Worm (Caenorhabditis elegans) whole organism, early embryonic: ENCODE data around the gene pgp-13.

ENCODE experiments used
- B0310.2 ChIP-seq: sonication (generic microtip); optimal IDR thresholded peaks from 2 replicates; lab custom pipeline; 2016; ENCODE audit warnings: mild to moderate bottlenecking, missing genetic modification characterization, missing compliant biosample characterization
- F13C5.2 ChIP-seq: sonication (generic microtip); optimal IDR thresholded peaks from 2 replicates; lab custom pipeline; 2017; ENCODE audit warnings: mild to moderate bottlenecking, missing genetic modification characterization, inconsistent platforms, missing compliant biosample characterization
- aly-1 ChIP-seq: sonication (generic microtip); optimal IDR thresholded peaks from 2 replicates; lab custom pipeline; 2016; ENCODE audit warnings: missing genetic modification characterization, missing compliant biosample characterization
- ama-1 ChIP-seq: fragments of 150-350 bp; optimal IDR thresholded peaks from 2 replicates; lab custom pipeline; 2014
- ceh-13 ChIP-seq: fragments of 200-800 bp; sonication (Bioruptor generic); optimal IDR thresholded peaks from 2 replicates; lab custom pipeline; 2018; ENCODE audit warnings: mild to moderate bottlenecking, missing genetic modification characterization, missing compliant biosample characterization
- ceh-36 ChIP-seq: sonication (generic microtip); optimal IDR thresholded peaks from 2 replicates; lab custom pipeline; 2016; ENCODE audit warnings: missing genetic modification characterization, inconsistent platforms, missing compliant biosample characterization
- ets-7 ChIP-seq: sonication (generic microtip); optimal IDR thresholded peaks from 2 replicates; lab custom pipeline; 2016; ENCODE audit warnings: missing genotype, missing genetic modification characterization, missing compliant biosample characterization
- flt-1 ChIP-seq: fragments of 200-800 bp; sonication (Bioruptor generic); IDR thresholded peaks from 2 replicates; pipeline ENCODE4 v1.3.6; 2022; ENCODE audit warnings: missing genetic modification characterization, missing compliant biosample characterization
- hmbx-1 ChIP-seq: sonication (generic microtip); optimal IDR thresholded peaks from 2 replicates; lab custom pipeline; 2016; ENCODE audit warnings: mild to moderate bottlenecking, missing genetic modification characterization, missing compliant biosample characterization
- hmg-4 ChIP-seq: fragments of 200-800 bp; sonication (Bioruptor generic); optimal IDR thresholded peaks from 2 replicates; lab custom pipeline; 2018; ENCODE audit warnings: mild to moderate bottlenecking, missing genetic modification characterization, missing compliant biosample characterization
- hnd-1 ChIP-seq: sonication (generic microtip); optimal IDR thresholded peaks from 2 replicates; lab custom pipeline; 2016; ENCODE audit warnings: missing genetic modification characterization, missing compliant biosample characterization
- pes-1 ChIP-seq: fragments of 200-800 bp; sonication (Bioruptor generic); IDR thresholded peaks from 2 replicates; pipeline ENCODE4 v1.3.6; 2022; ENCODE audit warnings: missing genetic modification reagents, missing genetic modification characterization, missing compliant biosample characterization
- scrt-1 ChIP-seq: fragments of 200-800 bp; sonication (Bioruptor generic); IDR thresholded peaks from 2 replicates; pipeline ENCODE4 v1.3.6; 2022; ENCODE audit warnings: missing genetic modification characterization, missing compliant biosample characterization
- sea-1 ChIP-seq: fragments of 200-800 bp; sonication (Bioruptor generic); conservative IDR thresholded peaks from 2 replicates; pipeline ENCODE4 v1.3.6; 2022; ENCODE audit warnings: missing genetic modification characterization, missing compliant biosample characterization
- tbx-11 ChIP-seq: fragments of 200-800 bp; sonication (Bioruptor generic); IDR thresholded peaks from 2 replicates; pipeline ENCODE4 v1.3.6; 2022; ENCODE audit warnings: missing genetic modification characterization, missing compliant biosample characterization
- tbx-37 ChIP-seq: fragments of 200-800 bp; sonication (Bioruptor generic); conservative IDR thresholded peaks from 2 replicates; pipeline ENCODE4 v1.3.6; 2022; ENCODE audit warnings: missing genetic modification reagents, missing genetic modification characterization, missing compliant biosample characterization
- tra-4 ChIP-seq: sonication (generic microtip); optimal IDR thresholded peaks from 2 replicates; lab custom pipeline; 2017; ENCODE audit warnings: missing genetic modification characterization, missing compliant biosample characterization

pgp-13 gene

ce11 chrX:12738454-12738853 lies at the start of gene pgp-13:
pgp-13 (plus strand) TSS chrX:12738754.
- no peak for TF ChIP-seq B0310.2
- no peak for TF ChIP-seq hmbx-1
- no peak for TF ChIP-seq tbx-11 (GFP tag; lab: Robert Waterston, UW)
- no peak for TF ChIP-seq ceh-13 (GFP tag; lab: Kevin White, UChicago)
- no peak for TF ChIP-seq hnd-1 (tag; lab: Kevin White, UChicago)
- no peak for TF ChIP-seq sea-1 (GFP tag; lab: Robert Waterston, UW)
- no peak for TF ChIP-seq tra-4 (tag; lab: Kevin White, UChicago)
- TF ChIP-seq ceh-36, result no peak
- no peak for TF ChIP-seq ets-7 (tag; lab: Kevin White, UChicago)
- no peak for TF ChIP-seq hmg-4
- no peak for TF ChIP-seq scrt-1 (GFP tag; lab: Robert Waterston, UW)

- no peak for TF ChIP-seq ama-1 (lab: Kevin White, UChicago)
- no peak for TF ChIP-seq tbx-11 (GFP tag; lab: Robert Waterston, UW)
- TF ChIP-seq tra-4 (tag; lab: Kevin White, UChicago), result no peak
- TF ChIP-seq sea-1 (GFP tag; lab: Robert Waterston, UW), result no peak
- TF ChIP-seq B0310.2, result no peak
- TF ChIP-seq hmg-4, result no peak
- TF ChIP-seq hmbx-1, result no peak
- TF ChIP-seq ceh-36, result no peak
- no peak for TF ChIP-seq hnd-1 (tag; lab: Kevin White, UChicago)
- no peak for TF ChIP-seq scrt-1 (GFP tag; lab: Robert Waterston, UW)
- TF ChIP-seq ets-7 (tag; lab: Kevin White, UChicago), result no peak
- TF ChIP-seq tbx-37 (GFP tag; lab: Robert Waterston, UW), result no peak
- no peak for TF ChIP-seq flt-1
- no peak for TF ChIP-seq ceh-13 (GFP tag; lab: Kevin White, UChicago)
- no peak for TF ChIP-seq pes-1 (GFP tag; lab: Robert Waterston, UW)
- no peak for TF ChIP-seq aly-1 (tag; lab: Kevin White, UChicago)
- no peak for TF ChIP-seq F13C5.2
Observed at ce11 chrX:12689869-12690268, 48.7 kb upstream of the pgp-13 start.

- TF ChIP-seq ets-7 (tag; lab: Kevin White, UChicago), result no peak
- no peak for TF ChIP-seq sea-1 (GFP tag; lab: Robert Waterston, UW)
- TF ChIP-seq tbx-37 (GFP tag; lab: Robert Waterston, UW), result no peak
- TF ChIP-seq scrt-1 (GFP tag; lab: Robert Waterston, UW), result no peak
- no peak for TF ChIP-seq pes-1 (GFP tag; lab: Robert Waterston, UW)
Observed at ce11 chrX:12690346-12690745, 48.2 kb upstream of the pgp-13 start.

ce11 chrX:12691306-12691705 lies 47.2 kb upstream of the pgp-13 start, which contains the start of gene ugt-50:
ugt-50 (plus strand) TSS chrX:12691573.
- no peak for TF ChIP-seq tra-4 (tag; lab: Kevin White, UChicago)
- no peak for TF ChIP-seq tbx-11 (GFP tag; lab: Robert Waterston, UW)
- no peak for TF ChIP-seq ceh-13 (GFP tag; lab: Kevin White, UChicago)
- TF ChIP-seq B0310.2, result no peak

ce11 chrX:12691740-12692383 lies 46.7 kb upstream of the pgp-13 start:
- TF ChIP-seq tbx-37 (GFP tag; lab: Robert Waterston, UW) (no peak), ceh-13 (GFP tag; lab: Kevin White, UChicago) (no peak), F13C5.2 (peak; percentile 63), ceh-36 (no peak), scrt-1 (GFP tag; lab: Robert Waterston, UW) (0 out of 2 replicates have a peak, but pooled peaks have one; percentile 39), hmbx-1 (no peak), sea-1 (GFP tag; lab: Robert Waterston, UW) (no peak), hmg-4 (peak; percentile 66), B0310.2 (no peak), ets-7 (tag; lab: Kevin White, UChicago) (no peak), tbx-11 (GFP tag; lab: Robert Waterston, UW) (0 out of 2 replicates have a peak, but pooled peaks have one; percentile 34), flt-1 (no peak), aly-1 (tag; lab: Kevin White, UChicago) (peak; percentile 71), ama-1 (lab: Kevin White, UChicago) (peak; percentile 96), pes-1 (GFP tag; lab: Robert Waterston, UW) (peak; percentile 18; the same call in 1 of the 2 replicates), tra-4 (tag; lab: Kevin White, UChicago) (no peak), hnd-1 (tag; lab: Kevin White, UChicago) (no peak)

- no peak for TF ChIP-seq tra-4 (tag; lab: Kevin White, UChicago)
- peak; percentile 61 for TF ChIP-seq B0310.2
- peak; percentile 31; the same call in 1 of the 2 replicates for TF ChIP-seq flt-1
- peak; percentile 89 for TF ChIP-seq ama-1 (lab: Kevin White, UChicago)
- TF ChIP-seq tbx-37 (GFP tag; lab: Robert Waterston, UW), result 0 out of 2 replicates have a peak, but pooled peaks have one; percentile 8
- no peak for TF ChIP-seq ceh-36
- TF ChIP-seq tbx-11 (GFP tag; lab: Robert Waterston, UW), result 0 out of 2 replicates have a peak, but pooled peaks have one; percentile 31
- peak; percentile 37; the same call in 1 of the 2 replicates for TF ChIP-seq scrt-1 (GFP tag; lab: Robert Waterston, UW)
- TF ChIP-seq ceh-13 (GFP tag; lab: Kevin White, UChicago), result peak; percentile 1
- no peak; the same call in 1 of the 2 replicates for TF ChIP-seq sea-1 (GFP tag; lab: Robert Waterston, UW)
- TF ChIP-seq aly-1 (tag; lab: Kevin White, UChicago), result peak; percentile 66
Observed at ce11 chrX:12693150-12693589, 45.4 kb upstream of the pgp-13 start.

- TF ChIP-seq F13C5.2 (no peak), pes-1 (GFP tag; lab: Robert Waterston, UW) (no peak), tra-4 (tag; lab: Kevin White, UChicago) (no peak), ets-7 (tag; lab: Kevin White, UChicago) (no peak), aly-1 (tag; lab: Kevin White, UChicago) (no peak), ceh-36 (no peak), hnd-1 (tag; lab: Kevin White, UChicago) (no peak), hmg-4 (no peak), tbx-37 (GFP tag; lab: Robert Waterston, UW) (no peak), sea-1 (GFP tag; lab: Robert Waterston, UW) (no peak), scrt-1 (GFP tag; lab: Robert Waterston, UW) (no peak), B0310.2 (no peak), flt-1 (no peak), ceh-13 (GFP tag; lab: Kevin White, UChicago) (no peak), tbx-11 (GFP tag; lab: Robert Waterston, UW) (no peak), ama-1 (lab: Kevin White, UChicago) (no peak), hmbx-1 (no peak)
Observed at ce11 chrX:12700456-12700855, 38.1 kb upstream of the pgp-13 start, which contains the start of gene nhr-26. nhr-26 (minus strand) TSS chrX:12700465.
